Worm (Caenorhabditis elegans) whole organism, mixed stage, embryonic: Measurements from ENCODE around the gene uggt-1.

ENCODE experiments used
- bed-3 ChIP-seq: fragments of 200-800 bp; sonication (Bioruptor generic); optimal IDR thresholded peaks from 3 replicates; lab custom pipeline; 2018; ENCODE audit warnings: mild to moderate bottlenecking, missing genetic modification characterization, moderate library complexity, missing compliant biosample characterization
- blmp-1 ChIP-seq: fragments of 150-350 bp; optimal IDR thresholded peaks from 2 replicates; lab custom pipeline; 2014; ENCODE audit warnings: missing biosample characterization, missing genetic modification characterization
- ceh-39 ChIP-seq: fragments of 150-350 bp; optimal IDR thresholded peaks from 2 replicates; lab custom pipeline; 2014; ENCODE audit warnings: missing biosample characterization, missing genetic modification characterization
- ces-1 ChIP-seq: fragments of 150-350 bp; optimal IDR thresholded peaks from 2 replicates; lab custom pipeline; 2014; ENCODE audit warnings: missing biosample characterization, missing genetic modification reagents, missing genetic modification characterization
- cnd-1 ChIP-seq: fragments of 200-800 bp; sonication (Bioruptor generic); optimal IDR thresholded peaks from 2 replicates; lab custom pipeline; 2018; ENCODE audit warnings: mild to moderate bottlenecking, missing genetic modification characterization, missing compliant biosample characterization
- drap-1 ChIP-seq: fragments of 200-800 bp; sonication (Bioruptor generic); optimal IDR thresholded peaks from 3 replicates; lab custom pipeline; 2018; ENCODE audit warnings: mild to moderate bottlenecking, missing genetic modification characterization, missing compliant biosample characterization
- elt-3 ChIP-seq: fragments of 150-350 bp; optimal IDR thresholded peaks from 2 replicates; lab custom pipeline; 2014; ENCODE audit warnings: missing biosample characterization, missing genetic modification characterization
- hlh-1 ChIP-seq: fragments of 150-350 bp; optimal IDR thresholded peaks from 2 replicates; lab custom pipeline; 2014; ENCODE audit warnings: missing biosample characterization, missing genetic modification reagents, missing genetic modification characterization
- lin-32 ChIP-seq: fragments of 200-800 bp; sonication (Bioruptor generic); optimal IDR thresholded peaks from 2 replicates; lab custom pipeline; 2018; ENCODE audit warnings: mild to moderate bottlenecking, missing genetic modification characterization, missing compliant biosample characterization
- lsy-2 ChIP-seq: fragments of 150-350 bp; optimal IDR thresholded peaks from 2 replicates; lab custom pipeline; 2014; ENCODE audit warnings: missing biosample characterization, missing genetic modification characterization
- mab-5 ChIP-seq: fragments of 150-350 bp; optimal IDR thresholded peaks from 2 replicates; lab custom pipeline; 2014; ENCODE audit warnings: missing biosample characterization, missing genetic modification characterization
- mep-1 ChIP-seq: fragments of 150-350 bp; optimal IDR thresholded peaks from 2 replicates; lab custom pipeline; 2017; ENCODE audit warnings: missing biosample characterization, missing genetic modification reagents, missing genetic modification characterization, inconsistent platforms
- mls-2 ChIP-seq: sonication (generic microtip); optimal IDR thresholded peaks from 2 replicates; lab custom pipeline; 2016; ENCODE audit warnings: mild to moderate bottlenecking, missing genetic modification characterization, moderate library complexity, missing compliant biosample characterization
- nhr-12 ChIP-seq: fragments of 150-350 bp; optimal IDR thresholded peaks from 2 replicates; lab custom pipeline; 2014; ENCODE audit warnings: missing biosample characterization, missing genetic modification characterization
- nhr-2 ChIP-seq: fragments of 150-350 bp; optimal IDR thresholded peaks from 2 replicates; lab custom pipeline; 2014; ENCODE audit warnings: missing biosample characterization, missing genetic modification characterization
- nhr-237 ChIP-seq: fragments of 150-350 bp; optimal IDR thresholded peaks from 2 replicates; lab custom pipeline; 2014; ENCODE audit warnings: missing biosample characterization, missing genetic modification characterization
- pha-4 ChIP-seq: fragments of 150-350 bp; optimal IDR thresholded peaks from 2 replicates; lab custom pipeline; 2018; ENCODE audit warnings: missing biosample characterization, missing genetic modification reagents, missing genetic modification characterization
- snpc-4 ChIP-seq: fragments of 150-350 bp; optimal IDR thresholded peaks from 2 replicates; lab custom pipeline; 2014; ENCODE audit warnings: missing biosample characterization, missing genetic modification characterization
- unc-120 ChIP-seq: sonication (generic microtip); optimal IDR thresholded peaks from 2 replicates; lab custom pipeline; 2017; ENCODE audit warnings: missing genetic modification characterization, missing compliant biosample characterization; ENCODE audit not compliant: poor library complexity, severe bottlenecking
- unc-62 ChIP-seq: fragments of 150-350 bp; optimal IDR thresholded peaks from 2 replicates; lab custom pipeline; 2014; ENCODE audit warnings: missing biosample characterization, missing genetic modification reagents, missing genetic modification characterization
- zip-8 ChIP-seq: fragments of 150-350 bp; optimal IDR thresholded peaks from 2 replicates; lab custom pipeline; 2014; ENCODE audit warnings: missing biosample characterization, missing genetic modification characterization

uggt-1 gene

ce11 chrX:7446485-7446884 lies 54.3 kb downstream of the uggt-1 start:
- TF ChIP-seq nhr-237 (tag; lab: Kevin White, UChicago) (no peak), unc-120 (tag; lab: Kevin White, UChicago) (no peak), pha-4 (tag; lab: Kevin White, UChicago) (no peak), mls-2 (tag; lab: Kevin White, UChicago) (no peak), ces-1 (GFP tag; lab: Kevin White, UChicago) (no peak), snpc-4 (tag; lab: Kevin White, UChicago) (no peak), hlh-1 (tag; lab: Kevin White, UChicago) (no peak), lsy-2 (tag; lab: Kevin White, UChicago) (no peak)

ce11 chrX:7445734-7446133 lies 55.0 kb downstream of the uggt-1 start:
- TF ChIP-seq zip-8 (tag; lab: Kevin White, UChicago) = no peak
- no peak for TF ChIP-seq ces-1 (GFP tag; lab: Kevin White, UChicago)
- TF ChIP-seq elt-3 (tag; lab: Kevin White, UChicago) = no peak
- TF ChIP-seq cnd-1 (tag; lab: Kevin White, UChicago) = no peak
- no peak for TF ChIP-seq snpc-4 (tag; lab: Kevin White, UChicago)
- TF ChIP-seq nhr-12 = no peak
- no peak for TF ChIP-seq lin-32 (GFP tag; lab: Kevin White, UChicago)
- TF ChIP-seq mab-5 (tag; lab: Kevin White, UChicago) = no peak
- no peak for TF ChIP-seq ceh-39
- TF ChIP-seq unc-62 = no peak
- TF ChIP-seq drap-1 (GFP tag; lab: Kevin White, UChicago) = no peak
- TF ChIP-seq blmp-1 (tag; lab: Kevin White, UChicago) = no peak
- no peak for TF ChIP-seq mep-1 (tag; lab: Kevin White, UChicago)
- TF ChIP-seq nhr-2 (tag; lab: Kevin White, UChicago) = no peak
- TF ChIP-seq nhr-237 (tag; lab: Kevin White, UChicago) = no peak
- no peak for TF ChIP-seq bed-3 (GFP tag; lab: Kevin White, UChicago)
- TF ChIP-seq mls-2 (tag; lab: Kevin White, UChicago) = no peak
- no peak for TF ChIP-seq lsy-2 (tag; lab: Kevin White, UChicago)
- no peak for TF ChIP-seq hlh-1 (tag; lab: Kevin White, UChicago)
